Worm (Caenorhabditis elegans) whole organism, L1 larva: ENCODE results near the gene Y73F8A.22.

Experiments
- aly-2 ChIP-seq: fragments of 150-350 bp; optimal IDR thresholded peaks from 2 replicates; lab custom pipeline; 2014; ENCODE audit warnings: missing biosample characterization, missing genetic modification characterization
- ces-1 ChIP-seq: fragments of 150-350 bp; optimal IDR thresholded peaks from 2 replicates; lab custom pipeline; 2014; ENCODE audit warnings: missing biosample characterization, missing genetic modification reagents, missing genetic modification characterization
- dpl-1 ChIP-seq, 3 experiments: fragments of 150-350 bp in 2 of 3; sonication (generic microtip) in 1 of 3; optimal IDR thresholded peaks; 2 replicates each; lab custom pipeline; 2014 to 2017; ENCODE audit warnings: missing biosample characterization in 3 of 3, missing genetic modification characterization in 3 of 3, missing genetic modification reagents in 3 of 3
- efl-1 ChIP-seq, 4 experiments: fragments of 150-350 bp; optimal IDR thresholded peaks in 3 of 4; peaks in 1 of 4; 1 replicate in 1 of 4; 2 replicates in 3 of 4; lab custom pipeline; 2014; ENCODE audit warnings: missing biosample characterization in 2 of 4, missing genetic modification characterization in 2 of 4, missing genetic modification reagents in 2 of 4
- lin-14 ChIP-seq: fragments of 200-800 bp; sonication (Bioruptor generic); optimal IDR thresholded peaks from 2 replicates; lab custom pipeline; 2018; ENCODE audit warnings: mild to moderate bottlenecking, missing genetic modification characterization, moderate library complexity, missing compliant biosample characterization
- nhr-11 ChIP-seq: fragments of 150-350 bp; optimal IDR thresholded peaks from 2 replicates; lab custom pipeline; 2014; ENCODE audit warnings: missing biosample characterization, missing genetic modification characterization
- nhr-237 ChIP-seq: fragments of 150-350 bp; optimal IDR thresholded peaks from 2 replicates; lab custom pipeline; 2014; ENCODE audit warnings: missing biosample characterization, missing genetic modification characterization
- snpc-4 ChIP-seq: fragments of 150-350 bp; optimal IDR thresholded peaks from 2 replicates; lab custom pipeline; 2014; ENCODE audit warnings: missing biosample characterization, missing genetic modification characterization
- tbx-2 ChIP-seq: sonication (generic microtip); optimal IDR thresholded peaks from 2 replicates; lab custom pipeline; 2016; ENCODE audit warnings: missing genetic modification characterization, missing compliant biosample characterization
- unc-62 ChIP-seq: fragments of 150-350 bp; optimal IDR thresholded peaks from 2 replicates; lab custom pipeline; 2014; ENCODE audit warnings: missing biosample characterization, missing genetic modification reagents, missing genetic modification characterization
- unc-98 ChIP-seq: fragments of 200-800 bp; sonication (Bioruptor generic); IDR thresholded peaks from 2 replicates; pipeline ENCODE4 v1.3.6; 2022; ENCODE audit warnings: missing genetic modification characterization, missing compliant biosample characterization

ce11 chrIV:15398643-15399042, 42.6 kb downstream of the Y73F8A.22 start:
- no peak for TF ChIP-seq nhr-11
- TF ChIP-seq snpc-4 (tag; lab: Kevin White, UChicago) = peak; percentile 12
- TF ChIP-seq efl-1 (optimal IDR thresholded peaks at IDR 0.05; lab: Kevin White, UChicago) = peak; percentile 22 to 35
- TF ChIP-seq efl-1 (GFP tag; optimal IDR thresholded peaks at IDR 0.05 in 1 of 2; lab: Kevin White, UChicago) = peak in 1 of 2 experiments; percentile 93
- TF ChIP-seq nhr-237 (tag; lab: Kevin White, UChicago) = peak; percentile 31
- TF ChIP-seq dpl-1 (GFP tag; optimal IDR thresholded peaks at IDR 0.05; lab: Kevin White, UChicago) = peak in 2 of 3 experiments; percentile 7 to 48
- peak; percentile 43 for TF ChIP-seq tbx-2 (tag; lab: Kevin White, UChicago)
- TF ChIP-seq lin-14 (GFP tag; lab: Kevin White, UChicago) = no peak
- TF ChIP-seq ces-1 (GFP tag; lab: Kevin White, UChicago) = no peak
- TF ChIP-seq aly-2 = no peak
- no peak for TF ChIP-seq unc-98 (GFP tag; lab: Robert Waterston, UW)
- no peak for TF ChIP-seq unc-62 (GFP tag; lab: Kevin White, UChicago)
